Fruit fly (Drosophila melanogaster) whole organism, prepupa: ENCODE measurements around the gene Ir68b.

Experiments used
- Blimp-1 ChIP-seq: fragments of 200-800 bp; sonication (Bioruptor generic); optimal IDR thresholded peaks from 3 replicates; lab custom pipeline; 2017; ENCODE audit warnings: missing biosample characterization, missing genetic modification characterization, mild to moderate bottlenecking, moderate library complexity, missing genetic modification reagents
- CG10631 ChIP-seq: fragments of 200-800 bp; sonication (Bioruptor generic); optimal IDR thresholded peaks from 2 replicates; lab custom pipeline; 2016; ENCODE audit warnings: missing biosample characterization, missing genetic modification characterization
- CG10669 ChIP-seq: fragments of 200-800 bp; sonication (Bioruptor generic); optimal IDR thresholded peaks from 3 replicates; lab custom pipeline; 2018; ENCODE audit warnings: missing biosample characterization, mild to moderate bottlenecking, missing genetic modification characterization, moderate library complexity
- CG11902 ChIP-seq: fragments of 200-800 bp; sonication (Bioruptor generic); optimal IDR thresholded peaks from 3 replicates; lab custom pipeline; 2016; ENCODE audit warnings: missing biosample characterization, missing genetic modification characterization
- CG15336 ChIP-seq: fragments of 200-800 bp; sonication (Bioruptor generic); IDR thresholded peaks from 2 replicates; pipeline ENCODE4 v1.3.6; 2022; ENCODE audit warnings: missing biosample characterization, missing genetic modification characterization
- CG1621 ChIP-seq: fragments of 200-800 bp; sonication (Bioruptor generic); optimal IDR thresholded peaks from 3 replicates; lab custom pipeline; 2018; ENCODE audit warnings: missing biosample characterization, mild to moderate bottlenecking, missing genetic modification characterization
- CG16779 ChIP-seq: fragments of 200-800 bp; sonication (Bioruptor generic); optimal IDR thresholded peaks from 3 replicates; lab custom pipeline; 2017; ENCODE audit warnings: missing biosample characterization, mild to moderate bottlenecking, missing genetic modification characterization
- CG3032 ChIP-seq: fragments of 200-800 bp; optimal IDR thresholded peaks from 2 replicates; lab custom pipeline; 2019; ENCODE audit warnings: missing biosample characterization, mild to moderate bottlenecking, missing genetic modification characterization, moderate library complexity
- CG31627 ChIP-seq: fragments of 200-800 bp; sonication (Bioruptor generic); optimal IDR thresholded peaks from 3 replicates; lab custom pipeline; 2016; ENCODE audit warnings: missing biosample characterization, missing genetic modification characterization
- CG32006 ChIP-seq: fragments of 200-800 bp; sonication (Bioruptor generic); optimal IDR thresholded peaks from 3 replicates; lab custom pipeline; 2017; ENCODE audit warnings: missing biosample characterization, mild to moderate bottlenecking, missing genetic modification characterization
- CG34406 ChIP-seq: fragments of 200-800 bp; sonication (Bioruptor generic); optimal IDR thresholded peaks from 3 replicates; lab custom pipeline; 2016; ENCODE audit warnings: missing biosample characterization, missing genetic modification characterization
- CG3919 ChIP-seq: fragments of 200-800 bp; sonication (Bioruptor generic); optimal IDR thresholded peaks from 3 replicates; lab custom pipeline; 2016; ENCODE audit warnings: missing biosample characterization, missing genetic modification characterization
- CG4318 ChIP-seq: fragments of 200-800 bp; sonication (Bioruptor generic); optimal IDR thresholded peaks from 3 replicates; lab custom pipeline; 2017; ENCODE audit warnings: missing biosample characterization, mild to moderate bottlenecking, missing genetic modification characterization
- CG6276 ChIP-seq: fragments of 200-800 bp; sonication (Bioruptor generic); optimal IDR thresholded peaks from 2 replicates; lab custom pipeline; 2017; ENCODE audit warnings: missing biosample characterization, mild to moderate bottlenecking, missing genetic modification characterization
- CG6792 ChIP-seq: fragments of 200-800 bp; sonication (Bioruptor generic); optimal IDR thresholded peaks from 3 replicates; lab custom pipeline; 2016; ENCODE audit warnings: missing biosample characterization, missing genetic modification characterization
- CG6808 ChIP-seq: fragments of 200-800 bp; sonication (Bioruptor generic); optimal IDR thresholded peaks from 3 replicates; lab custom pipeline; 2017; ENCODE audit warnings: missing biosample characterization, missing genetic modification characterization, mild to moderate bottlenecking, moderate library complexity, missing genetic modification reagents
- CG6854 ChIP-seq: fragments of 200-800 bp; sonication (Bioruptor generic); optimal IDR thresholded peaks from 2 replicates; lab custom pipeline; 2017; ENCODE audit warnings: missing biosample characterization, mild to moderate bottlenecking, missing genetic modification characterization
- CG7368 ChIP-seq: fragments of 200-800 bp; sonication (Bioruptor generic); optimal IDR thresholded peaks from 3 replicates; lab custom pipeline; 2016; ENCODE audit warnings: missing biosample characterization, missing genetic modification characterization
- CG8119 ChIP-seq: fragments of 200-800 bp; sonication (Bioruptor generic); IDR thresholded peaks from 3 replicates; pipeline ENCODE4 v1.3.6; 2022; ENCODE audit warnings: missing biosample characterization, missing genetic modification characterization
- CG8319 ChIP-seq: fragments of 200-800 bp; sonication (Bioruptor generic); optimal IDR thresholded peaks from 3 replicates; lab custom pipeline; 2016; ENCODE audit warnings: missing biosample characterization, missing genetic modification characterization
- CG8632 ChIP-seq: fragments of 200-800 bp; sonication (Bioruptor generic); optimal IDR thresholded peaks from 3 replicates; lab custom pipeline; 2016; ENCODE audit warnings: missing biosample characterization, missing genetic modification characterization
- CG9139 ChIP-seq: fragments of 200-800 bp; sonication (Bioruptor generic); optimal IDR thresholded peaks from 3 replicates; lab custom pipeline; 2017; ENCODE audit warnings: missing biosample characterization, mild to moderate bottlenecking, missing genetic modification characterization
- Eip75B ChIP-seq: fragments of 200-800 bp; sonication (Bioruptor generic); optimal IDR thresholded peaks from 3 replicates; lab custom pipeline; 2016; ENCODE audit warnings: missing biosample characterization, missing genetic modification characterization
- Eip78C ChIP-seq: fragments of 200-800 bp; sonication (Bioruptor generic); peaks from one replicate; lab custom pipeline; 2016; ENCODE audit warnings: missing biosample characterization, missing genetic modification characterization
- Eip93F ChIP-seq: fragments of 200-800 bp; sonication (Bioruptor generic); optimal IDR thresholded peaks from 2 replicates; lab custom pipeline; 2016; ENCODE audit warnings: missing biosample characterization, mild to moderate bottlenecking, missing genetic modification characterization
- Hr38 ChIP-seq: sonication (Bioruptor generic); optimal IDR thresholded peaks from 2 replicates; lab custom pipeline; 2016; ENCODE audit warnings: missing biosample characterization, missing genetic modification characterization
- Hr39 ChIP-seq: fragments of 200-800 bp; sonication (Bioruptor generic); optimal IDR thresholded peaks from 2 replicates; lab custom pipeline; 2016; ENCODE audit warnings: missing biosample characterization, missing genetic modification characterization
- Hr4 ChIP-seq: fragments of 200-800 bp; sonication (Bioruptor generic); optimal IDR thresholded peaks from 3 replicates; lab custom pipeline; 2016; ENCODE audit warnings: missing biosample characterization, missing genetic modification characterization
- Lpt ChIP-seq: fragments of 200-800 bp; sonication (Bioruptor generic); optimal IDR thresholded peaks from 3 replicates; lab custom pipeline; 2016; ENCODE audit warnings: missing biosample characterization, missing genetic modification characterization
- Met ChIP-seq: fragments of 200-800 bp; sonication (Bioruptor generic); optimal IDR thresholded peaks from 3 replicates; lab custom pipeline; 2016; ENCODE audit warnings: missing biosample characterization, missing genetic modification characterization
- OdsH ChIP-seq: fragments of 200-800 bp; sonication (Bioruptor generic); optimal IDR thresholded peaks from 3 replicates; lab custom pipeline; 2016; ENCODE audit warnings: missing biosample characterization, missing genetic modification characterization
- Smox ChIP-seq: fragments of 200-800 bp; sonication (Bioruptor generic); optimal IDR thresholded peaks from 3 replicates; lab custom pipeline; 2016; ENCODE audit warnings: missing biosample characterization, missing genetic modification characterization
- Sox102F ChIP-seq: fragments of 200-800 bp; sonication (Bioruptor generic); optimal IDR thresholded peaks from 2 replicates; lab custom pipeline; 2016; ENCODE audit warnings: missing biosample characterization, mild to moderate bottlenecking, missing genetic modification characterization
- Sox14 ChIP-seq: fragments of 200-800 bp; sonication (Bioruptor generic); optimal IDR thresholded peaks from 3 replicates; lab custom pipeline; 2016; ENCODE audit warnings: missing biosample characterization, missing genetic modification characterization
- achi ChIP-seq: fragments of 200-800 bp; sonication (Bioruptor generic); optimal IDR thresholded peaks from 3 replicates; lab custom pipeline; 2016; ENCODE audit warnings: missing biosample characterization, missing genetic modification characterization
- acj6 ChIP-seq: fragments of 200-800 bp; sonication (Bioruptor generic); optimal IDR thresholded peaks from 3 replicates; lab custom pipeline; 2016; ENCODE audit warnings: missing biosample characterization, missing genetic modification characterization
- cyc ChIP-seq: fragments of 200-800 bp; sonication (Bioruptor generic); optimal IDR thresholded peaks from 3 replicates; lab custom pipeline; 2016; ENCODE audit warnings: missing biosample characterization, missing genetic modification characterization
- eg ChIP-seq: fragments of 200-800 bp; sonication (Bioruptor generic); IDR thresholded peaks from 3 replicates; pipeline ENCODE4 v1.3.6; 2022; ENCODE audit warnings: missing biosample characterization, missing genetic modification characterization
- esn ChIP-seq: fragments of 200-800 bp; sonication (Bioruptor generic); optimal IDR thresholded peaks from 2 replicates; lab custom pipeline; 2016; ENCODE audit warnings: missing biosample characterization, mild to moderate bottlenecking, missing genetic modification characterization, moderate library complexity
- fd85E ChIP-seq: fragments of 200-800 bp; sonication (Bioruptor generic); optimal IDR thresholded peaks from 3 replicates; lab custom pipeline; 2016; ENCODE audit warnings: missing biosample characterization, missing genetic modification characterization
- net ChIP-seq: fragments of 200-800 bp; sonication (Bioruptor generic); optimal IDR thresholded peaks from 3 replicates; lab custom pipeline; 2016; ENCODE audit warnings: missing biosample characterization, missing genetic modification characterization
- pdm3 ChIP-seq: fragments of 200-800 bp; sonication (Bioruptor generic); optimal IDR thresholded peaks from 3 replicates; lab custom pipeline; 2016; ENCODE audit warnings: missing biosample characterization, missing genetic modification characterization
- salr ChIP-seq, 2 experiments: fragments of 200-800 bp; sonication (Bioruptor generic); optimal IDR thresholded peaks; 3 replicates each; lab custom pipeline; 2016 to 2018; ENCODE audit warnings: missing biosample characterization in 2 of 2, missing genetic modification characterization in 2 of 2, mild to moderate bottlenecking in 1 of 2
- ss ChIP-seq, 2 experiments: fragments of 200-800 bp; sonication (Bioruptor generic); optimal IDR thresholded peaks; 2 replicates in 1 of 2; 3 replicates in 1 of 2; lab custom pipeline; 2017 to 2018; ENCODE audit warnings: mild to moderate bottlenecking in 2 of 2, missing biosample characterization in 2 of 2, missing genetic modification characterization in 2 of 2, moderate library complexity in 1 of 2
- topi ChIP-seq: fragments of 200-800 bp; sonication (Bioruptor generic); optimal IDR thresholded peaks from 3 replicates; lab custom pipeline; 2016; ENCODE audit warnings: missing biosample characterization, missing genetic modification characterization

The Ir68b gene

DNA sequence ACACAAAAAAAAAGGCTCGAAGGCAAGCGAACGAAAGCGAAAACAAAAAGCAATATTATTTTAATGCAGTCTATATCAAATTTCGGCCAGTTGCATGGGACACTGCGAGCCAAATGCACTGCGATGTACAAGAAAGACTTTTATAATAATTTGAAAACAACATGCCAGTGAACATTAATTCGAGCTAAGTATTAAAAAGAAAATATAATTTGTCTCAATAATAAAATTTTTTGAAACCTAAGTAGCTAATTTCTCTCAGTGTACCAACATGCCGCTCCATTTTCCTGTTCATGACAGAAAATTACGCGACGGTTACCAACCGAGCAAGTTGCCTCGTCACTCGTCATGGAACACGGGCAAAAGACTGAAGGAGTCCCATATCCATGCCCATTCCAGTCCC, 49.8 kb downstream of the Ir68b start (continued):
- TF ChIP-seq Eip75B (GFP tag; lab: Kevin White, UChicago) (peak; percentile 82), Smox (GFP tag; lab: Kevin White, UChicago) (peak; percentile 77), topi (GFP tag; lab: Kevin White, UChicago) (peak; percentile 74), Hr4 (peak; percentile 89), fd85E (peak; percentile 24), CG7368 (GFP tag; lab: Kevin White, UChicago) (peak; percentile 74), Hr39 (peak; percentile 69), Eip93F (peak; percentile 32), CG3032 (tag; lab: Kevin White, UChicago) (peak; percentile 71), Met (GFP tag; lab: Kevin White, UChicago) (peak; percentile 79), Eip78C (GFP tag; lab: Kevin White, UChicago) (peak; percentile 93), CG16779 (peak; percentile 53), Hr38 (GFP tag; lab: Kevin White, UChicago) (no peak), cyc (GFP tag; lab: Kevin White, UChicago) (peak; percentile 71), eg (GFP tag; lab: Robert Waterston, UW) (peak; percentile 88), ss (GFP tag; optimal IDR thresholded peaks at IDR 0.05; lab: Kevin White, UChicago) (peak; percentile 60 to 71), CG32006 (peak; percentile 88), CG1621 (tag; lab: Kevin White, UChicago) (peak; percentile 68), CG6276 (GFP tag; lab: Kevin White, UChicago) (peak; percentile 83), CG10669 (GFP tag; lab: Kevin White, UChicago) (peak; percentile 75), esn (GFP tag; lab: Kevin White, UChicago) (peak; percentile 78), Sox14 (GFP tag; lab: Kevin White, UChicago) (peak; percentile 83), CG6792 (peak; percentile 71), CG10631 (GFP tag; lab: Kevin White, UChicago) (peak; percentile 74), CG6808 (GFP tag; lab: Kevin White, UChicago) (peak; percentile 80), net (GFP tag; lab: Kevin White, UChicago) (peak; percentile 78), CG34406 (peak; percentile 78), CG4318 (GFP tag; lab: Kevin White, UChicago) (peak; percentile 59), Lpt (GFP tag; lab: Kevin White, UChicago) (peak; percentile 76), CG8632 (GFP tag; lab: Kevin White, UChicago) (peak; percentile 79), CG3919 (GFP tag; lab: Kevin White, UChicago) (peak; percentile 89), CG11902 (GFP tag; lab: Kevin White, UChicago) (peak; percentile 62), pdm3 (GFP tag; lab: Kevin White, UChicago) (peak; percentile 83), acj6 (GFP tag; lab: Kevin White, UChicago) (peak; percentile 86), salr (GFP tag; optimal IDR thresholded peaks at IDR 0.05; lab: Kevin White, UChicago) (peak; percentile 34 to 82)

- TF ChIP-seq CG32006 (peak; percentile 61), CG9139 (GFP tag; lab: Kevin White, UChicago) (no peak), acj6 (GFP tag; lab: Kevin White, UChicago) (no peak), CG1621 (tag; lab: Kevin White, UChicago) (no peak), achi (peak; percentile 19), CG6792 (no peak), CG15336 (GFP tag; lab: Robert Waterston, UW) (peak; percentile 64), Hr38 (GFP tag; lab: Kevin White, UChicago) (no peak), CG31627 (no peak), CG6808 (GFP tag; lab: Kevin White, UChicago) (no peak), Sox102F (no peak), ss (GFP tag; optimal IDR thresholded peaks at IDR 0.05; lab: Kevin White, UChicago) (no peak), Eip75B (GFP tag; lab: Kevin White, UChicago) (no peak), CG6854 (GFP tag; lab: Kevin White, UChicago) (no peak), CG11902 (GFP tag; lab: Kevin White, UChicago) (no peak), Hr4 (peak; percentile 64), fd85E (no peak), CG4318 (GFP tag; lab: Kevin White, UChicago) (peak; percentile 8), CG8319 (GFP tag; lab: Kevin White, UChicago) (no peak), CG6276 (GFP tag; lab: Kevin White, UChicago) (peak; percentile 28), CG7368 (GFP tag; lab: Kevin White, UChicago) (no peak), Lpt (GFP tag; lab: Kevin White, UChicago) (no peak), Blimp-1 (GFP tag; lab: Kevin White, UChicago) (no peak), Hr39 (no peak), CG10631 (GFP tag; lab: Kevin White, UChicago) (no peak), OdsH (GFP tag; lab: Kevin White, UChicago) (peak; percentile 40), salr (GFP tag; optimal IDR thresholded peaks at IDR 0.05; lab: Kevin White, UChicago) (peak in 1 of 2 experiments; percentile 33), CG8119 (GFP tag; lab: Robert Waterston, UW) (peak; percentile 66), CG3919 (GFP tag; lab: Kevin White, UChicago) (no peak), Eip78C (GFP tag; lab: Kevin White, UChicago) (peak; percentile 50), eg (GFP tag; lab: Robert Waterston, UW) (peak; percentile 55; the same call in 2 of the 3 replicates), pdm3 (GFP tag; lab: Kevin White, UChicago) (peak; percentile 14)
Measured at dm6 chr3L:12076312-12076711, 50.9 kb downstream of the Ir68b start.
